Worm (Caenorhabditis elegans) whole organism, L2 larva: ENCODE measurements around the gene K11G9.5.

Experiments used
- R02D3.7 ChIP-seq: fragments of 150-350 bp; optimal IDR thresholded peaks from 2 replicates; lab custom pipeline; 2014; ENCODE audit warnings: missing biosample characterization, missing genetic modification characterization
- aly-2 ChIP-seq: fragments of 150-350 bp; optimal IDR thresholded peaks from 2 replicates; lab custom pipeline; 2014; ENCODE audit warnings: missing biosample characterization, missing genetic modification characterization
- ama-1 ChIP-seq: fragments of 150-350 bp; optimal IDR thresholded peaks from 2 replicates; lab custom pipeline; 2018; ENCODE audit warnings: inconsistent platforms
- lin-13 ChIP-seq: fragments of 150-350 bp; optimal IDR thresholded peaks from 2 replicates; lab custom pipeline; 2014; ENCODE audit warnings: missing biosample characterization, missing genetic modification reagents, missing genetic modification characterization
- nhr-11 ChIP-seq: fragments of 150-350 bp; optimal IDR thresholded peaks from 2 replicates; lab custom pipeline; 2014; ENCODE audit warnings: missing biosample characterization, missing genetic modification characterization
- nhr-25 ChIP-seq: fragments of 150-350 bp; sonication (generic microtip); optimal IDR thresholded peaks from 3 replicates; lab custom pipeline; 2014; ENCODE audit warnings: missing biosample characterization, missing genetic modification characterization
- skn-1 ChIP-seq: sonication (generic microtip); optimal IDR thresholded peaks from 2 replicates; lab custom pipeline; 2017; ENCODE audit warnings: missing biosample characterization, missing genetic modification characterization
- snpc-4 ChIP-seq: fragments of 150-350 bp; optimal IDR thresholded peaks from 2 replicates; lab custom pipeline; 2014; ENCODE audit warnings: missing biosample characterization, missing genetic modification characterization
- unc-39 ChIP-seq: fragments of 150-350 bp; optimal IDR thresholded peaks from 2 replicates; lab custom pipeline; 2014; ENCODE audit warnings: missing biosample characterization, missing genetic modification characterization
- unc-55 ChIP-seq: fragments of 150-350 bp; sonication (generic microtip); optimal IDR thresholded peaks from 3 replicates; lab custom pipeline; 2014; ENCODE audit warnings: missing biosample characterization, missing genetic modification reagents, missing genetic modification characterization
- unc-62 ChIP-seq: fragments of 150-350 bp; optimal IDR thresholded peaks from 2 replicates; lab custom pipeline; 2014; ENCODE audit warnings: missing biosample characterization, missing genetic modification reagents, missing genetic modification characterization
- zag-1 ChIP-seq: fragments of 150-350 bp; optimal IDR thresholded peaks from 2 replicates; lab custom pipeline; 2014; ENCODE audit warnings: missing biosample characterization, missing genetic modification characterization

DNA sequence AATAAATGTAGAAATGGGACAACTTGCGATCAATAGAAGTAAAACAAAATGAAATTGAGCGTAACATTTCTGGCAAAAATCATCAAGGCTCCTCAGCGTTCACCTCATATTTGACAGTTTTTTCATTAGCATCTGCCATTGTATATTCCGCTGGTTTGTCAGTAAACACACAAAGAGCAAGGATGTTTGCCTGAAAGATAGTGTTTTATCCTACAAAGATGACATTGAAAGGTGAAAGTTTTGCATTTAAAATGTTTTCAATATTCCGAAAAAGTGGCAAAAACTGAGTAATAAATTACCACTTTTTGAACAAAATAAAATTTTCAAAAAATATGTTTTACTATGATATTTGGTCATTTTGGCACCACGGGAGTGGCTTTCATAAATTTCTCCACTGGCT is 2.3 kb downstream of the K11G9.5 start:
- TF ChIP-seq aly-2 (tag; lab: Kevin White, UChicago) (no peak), unc-62 (GFP tag; lab: Kevin White, UChicago) (no peak), nhr-11 (tag; lab: Kevin White, UChicago) (no peak), ama-1 (lab: Kevin White, UChicago) (no peak), R02D3.7 (tag; lab: Kevin White, UChicago) (no peak), zag-1 (tag; lab: Kevin White, UChicago) (no peak), lin-13 (GFP tag; lab: Kevin White, UChicago) (no peak), snpc-4 (tag; lab: Kevin White, UChicago) (no peak), unc-39 (tag; lab: Kevin White, UChicago) (no peak), unc-55 (GFP tag; lab: Kevin White, UChicago) (no peak), nhr-25 (tag; lab: Kevin White, UChicago) (no peak), skn-1 (no peak)
